Worm (Caenorhabditis elegans) whole organism, young adult: ENCODE results near the gene rab-14.

Experiments used
- B0035.1 ChIP-seq: sonication (generic microtip); optimal IDR thresholded peaks from 2 replicates; lab custom pipeline; 2016; ENCODE audit warnings: missing genetic modification characterization, mild to moderate bottlenecking, missing compliant biosample characterization, missing genotype, missing genetic modification reagents
- B0261.1 ChIP-seq: sonication (generic microtip); optimal IDR thresholded peaks from 2 replicates; lab custom pipeline; 2016; ENCODE audit warnings: mild to moderate bottlenecking, missing genetic modification characterization, moderate library complexity, missing compliant biosample characterization
- D2030.7 ChIP-seq: fragments of 200-800 bp; sonication (Bioruptor generic); IDR thresholded peaks from 2 replicates; pipeline ENCODE4 v1.3.6; 2022; ENCODE audit warnings: missing genetic modification reagents, missing genetic modification characterization, missing compliant biosample characterization
- F10E7.11 ChIP-seq: sonication (generic microtip); optimal IDR thresholded peaks from 2 replicates; lab custom pipeline; 2017; ENCODE audit warnings: mild to moderate bottlenecking, missing genetic modification characterization, moderate library complexity, missing compliant biosample characterization
- F22D6.2 ChIP-seq: sonication (generic microtip); optimal IDR thresholded peaks from 2 replicates; lab custom pipeline; 2016; ENCODE audit warnings: mild to moderate bottlenecking, missing genetic modification characterization, missing compliant biosample characterization
- F23B12.7 ChIP-seq: sonication (generic microtip); optimal IDR thresholded peaks from 2 replicates; lab custom pipeline; 2017; ENCODE audit warnings: missing genetic modification characterization, mild to moderate bottlenecking, missing compliant biosample characterization, antibody characterized with exemption, moderate library complexity; ENCODE audit not compliant: insufficient read depth
- F33H1.4 ChIP-seq: fragments of 200-800 bp; sonication (Bioruptor generic); IDR thresholded peaks from 2 replicates; pipeline ENCODE4 v1.3.6; 2022; ENCODE audit warnings: missing genetic modification reagents, missing genetic modification characterization, missing compliant biosample characterization
- F55B11.4 ChIP-seq: sonication (generic microtip); optimal IDR thresholded peaks from 2 replicates; lab custom pipeline; 2016; ENCODE audit warnings: missing compliant biosample characterization, missing genetic modification characterization, borderline replicate concordance; ENCODE audit not compliant: insufficient read depth
- F57A8.1 ChIP-seq: fragments of 200-800 bp; sonication (Bioruptor generic); optimal IDR thresholded peaks from 2 replicates; lab custom pipeline; 2018; ENCODE audit warnings: mild to moderate bottlenecking, missing genetic modification characterization, moderate library complexity, missing compliant biosample characterization
- T07F8.4 ChIP-seq: sonication (generic microtip); optimal IDR thresholded peaks from 2 replicates; lab custom pipeline; 2016; ENCODE audit warnings: mild to moderate bottlenecking, missing genetic modification characterization, moderate library complexity, missing compliant biosample characterization
- Y53F4B.3 ChIP-seq: fragments of 200-800 bp; sonication (Bioruptor generic); IDR thresholded peaks from 2 replicates; pipeline ENCODE4 v1.3.6; 2022; ENCODE audit warnings: missing genetic modification reagents, missing genetic modification characterization, missing compliant biosample characterization
- Y95B8A.8 ChIP-seq: fragments of 200-800 bp; sonication (Bioruptor generic); IDR thresholded peaks from 2 replicates; pipeline ENCODE4 v1.3.6; 2022; ENCODE audit warnings: missing genetic modification reagents, missing genetic modification characterization, missing compliant biosample characterization
- ama-1 ChIP-seq, 3 experiments: fragments of 150-350 bp in 1 of 3; sonication (generic microtip) in 2 of 3; optimal IDR thresholded peaks; 2 replicates each; lab custom pipeline; 2014 to 2018; ENCODE audit warnings: missing biosample characterization in 2 of 3, missing genetic modification characterization in 2 of 3, missing genetic modification reagents in 2 of 3
- attf-3 ChIP-seq: fragments of 200-800 bp; sonication (Bioruptor generic); conservative IDR thresholded peaks from 2 replicates; pipeline ENCODE4 v1.3.6; 2022; ENCODE audit warnings: missing genetic modification reagents, missing genetic modification characterization, missing compliant biosample characterization
- attf-6 ChIP-seq: fragments of 200-800 bp; sonication (Bioruptor generic); IDR thresholded peaks from 2 replicates; pipeline ENCODE4 v1.3.6; 2022; ENCODE audit warnings: missing genetic modification reagents, missing genetic modification characterization, missing compliant biosample characterization
- bed-1 ChIP-seq: fragments of 200-800 bp; sonication (Bioruptor generic); IDR thresholded peaks from 2 replicates; pipeline ENCODE4 v1.3.6; 2022; ENCODE audit warnings: missing genetic modification reagents, missing genetic modification characterization, missing compliant biosample characterization
- ccch-3 ChIP-seq: fragments of 200-800 bp; sonication (Bioruptor generic); optimal IDR thresholded peaks from 2 replicates; lab custom pipeline; 2018; ENCODE audit warnings: mild to moderate bottlenecking, missing genetic modification characterization, missing compliant biosample characterization
- ceh-100 ChIP-seq: fragments of 200-800 bp; sonication (Bioruptor generic); IDR thresholded peaks from 2 replicates; pipeline ENCODE4 v1.3.6; 2022; ENCODE audit warnings: missing genetic modification reagents, missing genetic modification characterization, missing compliant biosample characterization
- ceh-40 ChIP-seq: fragments of 200-800 bp; sonication (Bioruptor generic); IDR thresholded peaks from 2 replicates; pipeline ENCODE4 v1.3.6; 2022; ENCODE audit warnings: missing genetic modification characterization, missing compliant biosample characterization
- ceh-58 ChIP-seq: fragments of 200-800 bp; sonication (Bioruptor generic); IDR thresholded peaks from 2 replicates; pipeline ENCODE4 v1.3.6; 2022; ENCODE audit warnings: missing genetic modification characterization, missing compliant biosample characterization
- chd-7 ChIP-seq: sonication (generic microtip); optimal IDR thresholded peaks from 2 replicates; lab custom pipeline; 2016; ENCODE audit warnings: mild to moderate bottlenecking, missing genetic modification characterization, moderate library complexity, missing compliant biosample characterization
- efl-1 ChIP-seq: fragments of 150-350 bp; optimal IDR thresholded peaks from 2 replicates; lab custom pipeline; 2014; ENCODE audit warnings: missing biosample characterization, missing genetic modification reagents, missing genetic modification characterization
- ets-4 ChIP-seq: fragments of 200-800 bp; sonication (Bioruptor generic); optimal IDR thresholded peaks from 2 replicates; lab custom pipeline; 2018; ENCODE audit warnings: mild to moderate bottlenecking, missing genetic modification characterization, missing compliant biosample characterization
- fkh-3 ChIP-seq: sonication (generic microtip); optimal IDR thresholded peaks from 2 replicates; lab custom pipeline; 2016; ENCODE audit warnings: mild to moderate bottlenecking, missing genetic modification characterization, missing compliant biosample characterization
- gei-17 ChIP-seq: fragments of 200-800 bp; sonication (Bioruptor generic); optimal IDR thresholded peaks from 2 replicates; lab custom pipeline; 2018; ENCODE audit warnings: mild to moderate bottlenecking, missing genetic modification characterization, missing compliant biosample characterization
- lag-1 ChIP-seq: fragments of 200-800 bp; sonication (Bioruptor generic); IDR thresholded peaks from 2 replicates; pipeline ENCODE4 v1.3.6; 2022; ENCODE audit warnings: missing genetic modification reagents, missing genetic modification characterization, missing compliant biosample characterization
- lin-54 ChIP-seq: fragments of 200-800 bp; sonication (Bioruptor generic); optimal IDR thresholded peaks from 2 replicates; lab custom pipeline; 2018; ENCODE audit warnings: mild to moderate bottlenecking, missing genetic modification characterization, missing compliant biosample characterization
- lir-1 ChIP-seq: fragments of 200-800 bp; sonication (Bioruptor generic); conservative IDR thresholded peaks from 2 replicates; pipeline ENCODE4 v1.3.6; 2022; ENCODE audit warnings: missing genetic modification reagents, missing genetic modification characterization, missing compliant biosample characterization
- lsy-27 ChIP-seq: sonication (generic microtip); optimal IDR thresholded peaks from 2 replicates; lab custom pipeline; 2017; ENCODE audit warnings: missing genetic modification characterization, mild to moderate bottlenecking, missing compliant biosample characterization, antibody characterized with exemption, missing genotype, borderline replicate concordance; ENCODE audit not compliant: insufficient read depth
- madf-3 ChIP-seq: fragments of 200-800 bp; sonication (Bioruptor generic); IDR thresholded peaks from 2 replicates; pipeline ENCODE4 v1.3.6; 2022; ENCODE audit warnings: missing genetic modification reagents, missing genetic modification characterization, missing compliant biosample characterization
- madf-8 ChIP-seq: fragments of 200-800 bp; sonication (Bioruptor generic); conservative IDR thresholded peaks from 2 replicates; pipeline ENCODE4 v1.3.6; 2022; ENCODE audit warnings: missing genetic modification reagents, missing genetic modification characterization, missing compliant biosample characterization
- mel-28 ChIP-seq: sonication (generic microtip); optimal IDR thresholded peaks from 2 replicates; lab custom pipeline; 2016; ENCODE audit warnings: borderline replicate concordance, mild to moderate bottlenecking, missing genetic modification characterization, missing compliant biosample characterization
- mxl-1 ChIP-seq: sonication (generic microtip); optimal IDR thresholded peaks from 2 replicates; lab custom pipeline; 2016; ENCODE audit warnings: missing genetic modification characterization, missing compliant biosample characterization
- nfya-1 ChIP-seq: sonication (generic microtip); optimal IDR thresholded peaks from 2 replicates; lab custom pipeline; 2017; ENCODE audit warnings: antibody characterized with exemption, missing compliant biosample characterization, missing genetic modification characterization, borderline replicate concordance; ENCODE audit not compliant: insufficient read depth
- nfya-2 ChIP-seq: fragments of 200-800 bp; sonication (Bioruptor generic); IDR thresholded peaks from 2 replicates; pipeline ENCODE4 v1.3.6; 2022; ENCODE audit warnings: missing genetic modification reagents, missing genetic modification characterization, missing compliant biosample characterization
- nhr-179 ChIP-seq: sonication (generic microtip); optimal IDR thresholded peaks from 2 replicates; lab custom pipeline; 2016; ENCODE audit warnings: mild to moderate bottlenecking, missing genetic modification characterization, missing compliant biosample characterization
- pbrm-1 ChIP-seq: fragments of 200-800 bp; sonication (Bioruptor generic); IDR thresholded peaks from 2 replicates; pipeline ENCODE4 v1.3.6; 2022; ENCODE audit warnings: missing genetic modification reagents, missing genetic modification characterization, missing compliant biosample characterization
- rcor-1 ChIP-seq: fragments of 200-800 bp; sonication (Bioruptor generic); IDR thresholded peaks from 2 replicates; pipeline ENCODE4 v1.3.6; 2022; ENCODE audit warnings: missing genetic modification reagents, missing genetic modification characterization, missing compliant biosample characterization
- repo-1 ChIP-seq: sonication (generic microtip); optimal IDR thresholded peaks from 2 replicates; lab custom pipeline; 2017; ENCODE audit warnings: mild to moderate bottlenecking, missing genetic modification characterization, missing compliant biosample characterization
- snpc-3.4 ChIP-seq: sonication (generic microtip); optimal IDR thresholded peaks from 2 replicates; lab custom pipeline; 2017; ENCODE audit warnings: missing genetic modification characterization, mild to moderate bottlenecking, missing compliant biosample characterization, antibody characterized with exemption, moderate library complexity, missing genotype, missing genetic modification reagents
- somi-1 ChIP-seq: fragments of 200-800 bp; sonication (Bioruptor generic); optimal IDR thresholded peaks from 2 replicates; lab custom pipeline; 2018; ENCODE audit warnings: mild to moderate bottlenecking, missing genetic modification characterization, missing compliant biosample characterization
- ztf-25 ChIP-seq: fragments of 200-800 bp; sonication (Bioruptor generic); IDR thresholded peaks from 2 replicates; pipeline ENCODE4 v1.3.6; 2022; ENCODE audit warnings: missing genetic modification reagents, missing genetic modification characterization, missing compliant biosample characterization
- ztf-26 ChIP-seq: sonication (generic microtip); optimal IDR thresholded peaks from 2 replicates; lab custom pipeline; 2017; ENCODE audit warnings: missing genetic modification characterization, missing compliant biosample characterization
- ztf-6 ChIP-seq: fragments of 200-800 bp; sonication (Bioruptor generic); IDR thresholded peaks from 2 replicates; pipeline ENCODE4 v1.3.6; 2022; ENCODE audit warnings: missing genetic modification reagents, missing genetic modification characterization, missing compliant biosample characterization

Gene rab-14

ce11 chrX:15567986-15568940 is 38.2 kb downstream of the rab-14 start, which contains the start of gene dyn-1 (continued):
- TF ChIP-seq F55B11.4 (tag; lab: Kevin White, UChicago) (no peak), B0035.1 (no peak), F10E7.11 (no peak), ama-1 (optimal IDR thresholded peaks at IDR 0.05; lab: Kevin White, UChicago) (no peak), ama-1 (GFP tag; optimal IDR thresholded peaks at IDR 0.05; lab: Kevin White, UChicago) (peak in 1 of 2 experiments; percentile 2), bed-1 (GFP tag; lab: Robert Waterston, UW) (no peak), lsy-27 (tag; lab: Kevin White, UChicago) (no peak), ccch-3 (GFP tag; lab: Kevin White, UChicago) (no peak), snpc-3.4 (tag; lab: Kevin White, UChicago) (no peak), lin-54 (no peak), ztf-26 (tag; lab: Kevin White, UChicago) (peak; percentile 76), ceh-58 (GFP tag; lab: Robert Waterston, UW) (no peak), madf-8 (GFP tag; lab: Robert Waterston, UW) (no peak), B0261.1 (tag; lab: Kevin White, UChicago) (no peak), Y95B8A.8 (no peak), F23B12.7 (tag; lab: Kevin White, UChicago) (no peak), madf-3 (GFP tag; lab: Robert Waterston, UW) (peak; percentile 64; the same call in 1 of the 2 replicates), attf-3 (no peak), ztf-6 (GFP tag; lab: Robert Waterston, UW) (no peak), fkh-3 (tag; lab: Kevin White, UChicago) (no peak), nhr-179 (tag; lab: Kevin White, UChicago) (no peak), ets-4 (GFP tag; lab: Kevin White, UChicago) (no peak), D2030.7 (GFP tag; lab: Robert Waterston, UW) (no peak), lag-1 (no peak), pbrm-1 (GFP tag; lab: Robert Waterston, UW) (no peak), rcor-1 (no peak), F22D6.2 (tag; lab: Kevin White, UChicago) (no peak), lir-1 (GFP tag; lab: Robert Waterston, UW) (no peak), somi-1 (GFP tag; lab: Kevin White, UChicago) (peak; percentile 18), gei-17 (peak; percentile 61), mxl-1 (tag; lab: Kevin White, UChicago) (no peak), repo-1 (tag; lab: Kevin White, UChicago) (no peak), ztf-25 (GFP tag; lab: Robert Waterston, UW) (no peak), ceh-40 (no peak), nfya-1 (tag; lab: Kevin White, UChicago) (no peak), efl-1 (GFP tag; lab: Kevin White, UChicago) (peak; percentile 28), nfya-2 (no peak), ceh-100 (no peak), attf-6 (GFP tag; lab: Robert Waterston, UW) (no peak), F33H1.4 (GFP tag; lab: Robert Waterston, UW) (no peak), Y53F4B.3 (no peak), mel-28 (tag; lab: Kevin White, UChicago) (no peak), F57A8.1 (no peak), T07F8.4 (tag; lab: Kevin White, UChicago) (no peak), chd-7 (no peak)
- TF ChIP-seq, all 124 proteins: peak for 28
